Worm (Caenorhabditis elegans) whole organism, L3 larva: ENCODE measurements around the gene scc-2.

Experiments
- R02D3.7 ChIP-seq: fragments of 150-350 bp; optimal IDR thresholded peaks from 2 replicates; lab custom pipeline; 2014; ENCODE audit warnings: missing biosample characterization, missing genetic modification characterization
- elt-3 ChIP-seq, 3 experiments: fragments of 150-350 bp in 1 of 3; sonication (generic microtip) in 2 of 3; optimal IDR thresholded peaks; 2 replicates in 2 of 3; 4 replicates in 1 of 3; lab custom pipeline; 2014 to 2017; ENCODE audit warnings: missing biosample characterization in 3 of 3, missing genetic modification characterization in 3 of 3
- fkh-10 ChIP-seq: sonication (generic microtip); optimal IDR thresholded peaks from 2 replicates; lab custom pipeline; 2017; ENCODE audit warnings: missing biosample characterization, missing genetic modification reagents, missing genetic modification characterization
- nhr-11 ChIP-seq: fragments of 150-350 bp; optimal IDR thresholded peaks from 2 replicates; lab custom pipeline; 2014; ENCODE audit warnings: missing biosample characterization, missing genetic modification characterization
- nhr-12 ChIP-seq: fragments of 150-350 bp; optimal IDR thresholded peaks from 2 replicates; lab custom pipeline; 2014; ENCODE audit warnings: missing biosample characterization, missing genetic modification characterization
- ztf-11 ChIP-seq: fragments of 150-350 bp; optimal IDR thresholded peaks from 2 replicates; lab custom pipeline; 2014; ENCODE audit warnings: missing biosample characterization, missing genetic modification characterization

DNA sequence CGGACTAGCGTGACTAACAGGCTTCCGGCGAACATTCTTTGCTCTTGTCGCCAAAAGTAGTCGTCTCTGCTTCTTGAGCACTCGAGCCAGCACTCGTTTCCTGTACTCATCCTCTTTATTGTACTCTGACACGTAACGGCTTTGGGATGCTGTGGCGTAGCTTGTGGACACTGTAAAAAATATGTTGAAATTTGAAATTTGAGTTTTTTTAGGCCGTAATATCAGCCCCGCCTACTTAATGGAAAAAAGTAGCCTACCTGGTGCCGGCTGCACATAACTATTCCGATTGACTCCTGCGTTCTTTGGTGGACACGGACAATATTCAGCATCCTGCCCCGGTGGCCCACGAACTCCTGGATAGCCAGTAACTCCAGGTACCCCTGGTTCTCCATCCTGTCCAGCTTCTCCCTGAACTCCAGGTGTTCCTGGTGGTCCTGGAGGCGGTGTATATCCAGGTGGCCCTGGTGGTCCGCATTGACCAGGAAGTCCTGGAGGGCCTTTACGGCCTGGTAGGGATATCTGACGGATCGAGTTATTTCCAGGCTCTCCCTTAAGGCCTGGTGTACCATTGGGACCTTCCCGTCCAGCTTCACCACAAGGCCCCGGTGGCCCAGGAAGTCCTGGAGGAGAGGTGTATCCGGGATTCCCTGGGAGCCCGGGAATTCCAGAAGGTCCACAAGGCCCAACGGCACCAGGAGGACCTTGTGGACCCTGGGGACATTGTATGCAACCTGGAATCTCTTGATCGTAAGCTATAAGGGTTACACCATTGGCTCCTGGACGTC is 40.7 kb upstream of the scc-2 start:
- TF ChIP-seq R02D3.7 (tag; lab: Kevin White, UChicago) (no peak), ztf-11 (tag; lab: Kevin White, UChicago) (no peak), nhr-12 (no peak), nhr-11 (tag; lab: Kevin White, UChicago) (no peak), elt-3 (tag; optimal IDR thresholded peaks at IDR 0.05; lab: Kevin White, UChicago) (no peak), fkh-10 (GFP tag; lab: Kevin White, UChicago) (no peak)
